Worm (Caenorhabditis elegans) whole organism, L3 larva: ENCODE measurements around the gene srx-119.

Experiments used
- R02D3.7 ChIP-seq: fragments of 150-350 bp; optimal IDR thresholded peaks from 2 replicates; lab custom pipeline; 2014; ENCODE audit warnings: missing biosample characterization, missing genetic modification characterization
- ama-1 ChIP-seq: fragments of 150-350 bp; optimal IDR thresholded peaks from 2 replicates; lab custom pipeline; 2018
- ceh-28 ChIP-seq: fragments of 150-350 bp; optimal IDR thresholded peaks from 2 replicates; lab custom pipeline; 2014; ENCODE audit warnings: missing biosample characterization, missing genetic modification reagents, missing genetic modification characterization
- ceh-82 ChIP-seq: fragments of 150-350 bp; optimal IDR thresholded peaks from 2 replicates; lab custom pipeline; 2014; ENCODE audit warnings: missing biosample characterization, missing genetic modification characterization
- daf-12 ChIP-seq: fragments of 150-350 bp; optimal IDR thresholded peaks from 2 replicates; lab custom pipeline; 2014; ENCODE audit warnings: missing biosample characterization, missing genetic modification reagents, missing genetic modification characterization
- egl-27 ChIP-seq: sonication (generic microtip); optimal IDR thresholded peaks from 4 replicates; lab custom pipeline; 2017; ENCODE audit warnings: missing biosample characterization, missing genetic modification reagents, missing genetic modification characterization
- elt-2 ChIP-seq: sonication (generic microtip); optimal IDR thresholded peaks from 2 replicates; lab custom pipeline; 2016; ENCODE audit warnings: missing genetic modification reagents, mild to moderate bottlenecking, missing genetic modification characterization, missing compliant biosample characterization
- elt-3 ChIP-seq, 3 experiments: fragments of 150-350 bp in 1 of 3; sonication (generic microtip) in 2 of 3; optimal IDR thresholded peaks; 2 replicates in 2 of 3; 4 replicates in 1 of 3; lab custom pipeline; 2014 to 2017; ENCODE audit warnings: missing biosample characterization in 3 of 3, missing genetic modification characterization in 3 of 3
- eor-1 ChIP-seq, 2 experiments: fragments of 150-350 bp; optimal IDR thresholded peaks; 2 replicates each; lab custom pipeline; 2014 to 2018; ENCODE audit warnings: missing biosample characterization in 2 of 2, missing genetic modification characterization in 2 of 2
- hmg-11 ChIP-seq: sonication (generic microtip); optimal IDR thresholded peaks from 2 replicates; lab custom pipeline; 2016; ENCODE audit warnings: missing genetic modification characterization, missing compliant biosample characterization
- jun-1 ChIP-seq: fragments of 150-350 bp; optimal IDR thresholded peaks from 2 replicates; lab custom pipeline; 2014; ENCODE audit warnings: missing biosample characterization, missing genetic modification reagents, missing genetic modification characterization
- lin-15B ChIP-seq: fragments of 150-350 bp; optimal IDR thresholded peaks from 2 replicates; lab custom pipeline; 2014; ENCODE audit warnings: missing biosample characterization, missing genetic modification characterization
- lsy-12 ChIP-seq: sonication (generic microtip); optimal IDR thresholded peaks from 2 replicates; lab custom pipeline; 2016; ENCODE audit warnings: mild to moderate bottlenecking, missing genetic modification characterization, missing compliant biosample characterization
- mdl-1 ChIP-seq: fragments of 150-350 bp; optimal IDR thresholded peaks from 2 replicates; lab custom pipeline; 2014; ENCODE audit warnings: missing biosample characterization, missing genetic modification characterization
- mml-1 ChIP-seq: fragments of 150-350 bp; sonication (generic microtip); optimal IDR thresholded peaks from 3 replicates; lab custom pipeline; 2014; ENCODE audit warnings: missing biosample characterization, missing genetic modification characterization
- nhr-237 ChIP-seq: fragments of 150-350 bp; optimal IDR thresholded peaks from 2 replicates; lab custom pipeline; 2014; ENCODE audit warnings: missing biosample characterization, missing genetic modification characterization
- nhr-28 ChIP-seq: fragments of 150-350 bp; optimal IDR thresholded peaks from 2 replicates; lab custom pipeline; 2014; ENCODE audit warnings: missing biosample characterization, missing genetic modification characterization
- pha-4 ChIP-seq: fragments of 150-350 bp; optimal IDR thresholded peaks from 2 replicates; lab custom pipeline; 2014; ENCODE audit warnings: missing biosample characterization, missing genetic modification reagents, missing genetic modification characterization
- pqm-1 ChIP-seq: fragments of 150-350 bp; optimal IDR thresholded peaks from 2 replicates; lab custom pipeline; 2017; ENCODE audit warnings: missing biosample characterization, missing genetic modification characterization, inconsistent platforms
- sea-2 ChIP-seq: fragments of 150-350 bp; sonication (generic microtip); optimal IDR thresholded peaks from 4 replicates; lab custom pipeline; 2014; ENCODE audit warnings: missing biosample characterization, missing genetic modification reagents, missing genetic modification characterization
- unc-39 ChIP-seq: sonication (generic microtip); optimal IDR thresholded peaks from 4 replicates; lab custom pipeline; 2017; ENCODE audit warnings: missing biosample characterization, missing genetic modification characterization
- unc-62 ChIP-seq: fragments of 150-350 bp; sonication (generic microtip); optimal IDR thresholded peaks from 4 replicates; lab custom pipeline; 2014; ENCODE audit warnings: missing biosample characterization, missing genetic modification reagents, missing genetic modification characterization
- ztf-11 ChIP-seq: fragments of 150-350 bp; optimal IDR thresholded peaks from 2 replicates; lab custom pipeline; 2014; ENCODE audit warnings: missing biosample characterization, missing genetic modification characterization

The srx-119 gene

ce11 chrII:12574668-12575067 is 46.6 kb downstream of the srx-119 start, which contains the start of gene Y38E10A.3:
Y38E10A.3 (minus strand) TSS chrII:12574768.
- TF ChIP-seq ceh-82 (tag; lab: Kevin White, UChicago) (no peak), unc-39 (tag; lab: Kevin White, UChicago) (no peak), sea-2 (GFP tag; lab: Kevin White, UChicago) (no peak), lin-15B (tag; lab: Kevin White, UChicago) (no peak), eor-1 (tag; optimal IDR thresholded peaks at IDR 0.05; lab: Kevin White, UChicago) (no peak), pqm-1 (no peak), daf-12 (no peak), ztf-11 (no peak), lsy-12 (tag; lab: Kevin White, UChicago) (no peak), unc-62 (GFP tag; lab: Kevin White, UChicago) (no peak), elt-2 (no peak)

- TF ChIP-seq lsy-12 (tag; lab: Kevin White, UChicago) (no peak), nhr-237 (tag; lab: Kevin White, UChicago) (no peak), lin-15B (tag; lab: Kevin White, UChicago) (no peak), pqm-1 (peak; percentile 74), mml-1 (no peak), egl-27 (tag; lab: Kevin White, UChicago) (no peak), R02D3.7 (no peak), jun-1 (tag; lab: Kevin White, UChicago) (no peak), elt-2 (peak; percentile 74), nhr-28 (no peak), hmg-11 (tag; lab: Kevin White, UChicago) (no peak), pha-4 (no peak), ceh-28 (tag; lab: Kevin White, UChicago) (peak; percentile 27), elt-3 (tag; optimal IDR thresholded peaks at IDR 0.05; lab: Kevin White, UChicago) (no peak), ama-1 (lab: Kevin White, UChicago) (no peak), mdl-1 (tag; lab: Kevin White, UChicago) (no peak), sea-2 (GFP tag; lab: Kevin White, UChicago) (no peak)
These were observed 49.7 kb downstream of the srx-119 start, which contains the start of gene clec-8 for ce11 chrII:12577754-12578153. clec-8 (minus strand) TSS chrII:12578061.
